Fruit fly (Drosophila melanogaster) whole organism, embryonic: Measurements from ENCODE around the gene kek6.

Experiments used
- Adf1 ChIP-seq: fragments of 200-800 bp; sonication (Bioruptor generic); IDR thresholded peaks from 2 replicates; pipeline ENCODE4 v1.3.6; 2022; ENCODE audit warnings: missing biosample characterization, missing genetic modification characterization
- CG10321 ChIP-seq: fragments of 200-800 bp; sonication (Bioruptor generic); IDR thresholded peaks from 2 replicates; pipeline ENCODE4 v1.3.6; 2022; ENCODE audit warnings: missing biosample characterization, missing genetic modification characterization
- CG11398 ChIP-seq: fragments of 200-800 bp; sonication (Bioruptor generic); optimal IDR thresholded peaks from 2 replicates; lab custom pipeline; 2016; ENCODE audit warnings: missing biosample characterization, missing genetic modification characterization
- CG11696 ChIP-seq: fragments of 200-800 bp; sonication (Bioruptor generic); IDR thresholded peaks from 2 replicates; pipeline ENCODE4 v1.3.6; 2022; ENCODE audit warnings: missing biosample characterization, missing genetic modification characterization
- CG11723 ChIP-seq: fragments of 200-800 bp; sonication (Bioruptor generic); optimal IDR thresholded peaks from 2 replicates; lab custom pipeline; 2017; ENCODE audit warnings: missing biosample characterization, mild to moderate bottlenecking, missing genetic modification characterization
- CG14860 ChIP-seq: fragments of 200-800 bp; sonication (Bioruptor generic); IDR thresholded peaks from 3 replicates; pipeline ENCODE4 v1.3.6; 2022; ENCODE audit warnings: missing biosample characterization, missing genetic modification characterization; ENCODE audit not compliant: partially characterized antibody
- CG17829 ChIP-seq: fragments of 200-800 bp; optimal IDR thresholded peaks from 2 replicates; lab custom pipeline; 2019; ENCODE audit warnings: missing biosample characterization, mild to moderate bottlenecking, missing genetic modification characterization, moderate library complexity
- CG1832 ChIP-seq: fragments of 200-800 bp; sonication (Bioruptor generic); optimal IDR thresholded peaks from 2 replicates; lab custom pipeline; 2017; ENCODE audit warnings: missing biosample characterization, mild to moderate bottlenecking, missing genetic modification characterization, inconsistent platforms
- CG18619 ChIP-seq: fragments of 200-800 bp; sonication (Bioruptor generic); optimal IDR thresholded peaks from 3 replicates; lab custom pipeline; 2017; ENCODE audit warnings: missing biosample characterization, mild to moderate bottlenecking, missing genetic modification characterization
- CG2712 ChIP-seq: fragments of 200-800 bp; optimal IDR thresholded peaks from 3 replicates; lab custom pipeline; 2019; ENCODE audit warnings: missing biosample characterization, mild to moderate bottlenecking, missing genetic modification characterization, moderate library complexity
- CG42726 ChIP-seq: fragments of 200-800 bp; sonication (Bioruptor generic); IDR thresholded peaks from 2 replicates; pipeline ENCODE4 v1.3.6; 2022; ENCODE audit warnings: missing biosample characterization, missing genetic modification characterization; ENCODE audit not compliant: partially characterized antibody
- CG4424 ChIP-seq: fragments of 200-800 bp; sonication (Bioruptor generic); optimal IDR thresholded peaks from 3 replicates; lab custom pipeline; 2016; ENCODE audit warnings: missing biosample characterization, missing genetic modification characterization
- CG4707 ChIP-seq: fragments of 200-800 bp; sonication (Bioruptor generic); optimal IDR thresholded peaks from 2 replicates; lab custom pipeline; 2018; ENCODE audit warnings: missing biosample characterization, mild to moderate bottlenecking, missing genetic modification characterization, moderate library complexity
- CG7928 ChIP-seq: fragments of 200-800 bp; sonication (Bioruptor generic); optimal IDR thresholded peaks from 2 replicates; lab custom pipeline; 2017; ENCODE audit warnings: missing biosample characterization, mild to moderate bottlenecking, missing genetic modification characterization
- Deaf1 ChIP-seq: fragments of 200-800 bp; optimal IDR thresholded peaks from 3 replicates; lab custom pipeline; 2019; ENCODE audit warnings: missing biosample characterization, mild to moderate bottlenecking, missing genetic modification characterization, moderate library complexity
- Dp ChIP-seq: fragments of 200-800 bp; sonication (Bioruptor generic); optimal IDR thresholded peaks from 2 replicates; lab custom pipeline; 2018; ENCODE audit warnings: missing biosample characterization, mild to moderate bottlenecking, missing genetic modification characterization, moderate library complexity
- Fer2 ChIP-seq: fragments of 200-800 bp; sonication (Bioruptor generic); optimal IDR thresholded peaks from 2 replicates; lab custom pipeline; 2018; ENCODE audit warnings: missing biosample characterization, mild to moderate bottlenecking, missing genetic modification characterization, moderate library complexity
- Neu2 ChIP-seq: fragments of 200-800 bp; sonication (Bioruptor generic); optimal IDR thresholded peaks from 3 replicates; lab custom pipeline; 2016; ENCODE audit warnings: missing biosample characterization, missing genetic modification characterization, borderline replicate concordance
- NfI ChIP-seq: fragments of 200-800 bp; sonication (Bioruptor generic); optimal IDR thresholded peaks from 3 replicates; lab custom pipeline; 2018; ENCODE audit warnings: missing biosample characterization, mild to moderate bottlenecking, missing genetic modification characterization, moderate library complexity
- Poxn ChIP-seq: fragments of 200-800 bp; sonication (Bioruptor generic); IDR thresholded peaks from 2 replicates; pipeline ENCODE4 v1.3.6; 2022; ENCODE audit warnings: missing biosample characterization, missing genetic modification characterization
- Ssrp ChIP-seq: fragments of 200-800 bp; sonication (Bioruptor generic); optimal IDR thresholded peaks from 2 replicates; lab custom pipeline; 2018; ENCODE audit warnings: missing biosample characterization, mild to moderate bottlenecking, missing genetic modification characterization, moderate library complexity
- ara ChIP-seq: fragments of 200-800 bp; sonication (Bioruptor generic); IDR thresholded peaks from 2 replicates; pipeline ENCODE4 v1.3.6; 2022; ENCODE audit warnings: missing biosample characterization, missing genetic modification characterization
- az2 ChIP-seq: fragments of 200-800 bp; sonication (Bioruptor generic); optimal IDR thresholded peaks from 3 replicates; lab custom pipeline; 2016; ENCODE audit warnings: missing biosample characterization, missing genetic modification characterization
- cas ChIP-seq: fragments of 200-800 bp; sonication (Bioruptor generic); IDR thresholded peaks from 2 replicates; pipeline ENCODE4 v1.3.6; 2022; ENCODE audit warnings: missing biosample characterization, missing genetic modification characterization
- en ChIP-seq: fragments of 200-800 bp; sonication (Bioruptor generic); optimal IDR thresholded peaks from 2 replicates; lab custom pipeline; 2016; ENCODE audit warnings: missing biosample characterization, missing genetic modification characterization
- gce ChIP-seq: fragments of 200-800 bp; sonication (Bioruptor generic); IDR thresholded peaks from 3 replicates; pipeline ENCODE4 v1.3.6; 2022; ENCODE audit warnings: missing biosample characterization, missing genetic modification characterization
- gsb-n ChIP-seq: fragments of 200-800 bp; sonication (Bioruptor generic); optimal IDR thresholded peaks from 3 replicates; lab custom pipeline; 2018; ENCODE audit warnings: missing biosample characterization, mild to moderate bottlenecking, missing genetic modification characterization
- gt ChIP-seq: fragments of 200-800 bp; sonication (Bioruptor generic); IDR thresholded peaks from 2 replicates; pipeline ENCODE4 v1.3.6; 2022; ENCODE audit warnings: missing biosample characterization, missing genetic modification characterization
- lov ChIP-seq, 2 experiments: fragments of 200-800 bp in 1 of 2; fragments of >200 bp in 1 of 2; sonication (Bioruptor generic) in 1 of 2; IDR thresholded peaks in 1 of 2; optimal IDR thresholded peaks in 1 of 2; 2 replicates in 1 of 2; 3 replicates in 1 of 2; pipeline versions ENCODE4 v1.3.6 to Lab custom; 2017 to 2022; ENCODE audit warnings: missing biosample characterization in 1 of 2, missing genetic modification characterization in 1 of 2
- nom ChIP-seq: fragments of 200-800 bp; sonication (Bioruptor generic); optimal IDR thresholded peaks from 2 replicates; lab custom pipeline; 2017; ENCODE audit warnings: missing biosample characterization, missing genetic modification characterization, mild to moderate bottlenecking, moderate library complexity, missing genetic modification reagents
- odd ChIP-seq: fragments of 200-800 bp; sonication (Bioruptor generic); optimal IDR thresholded peaks from 2 replicates; lab custom pipeline; 2017; ENCODE audit warnings: missing biosample characterization, mild to moderate bottlenecking, missing genetic modification characterization
- pb ChIP-seq: fragments of 200-800 bp; sonication (Bioruptor generic); optimal IDR thresholded peaks from 3 replicates; lab custom pipeline; 2016; ENCODE audit warnings: missing biosample characterization, missing genetic modification characterization
- pfk ChIP-seq: fragments of 200-800 bp; sonication (Bioruptor generic); optimal IDR thresholded peaks from 2 replicates; lab custom pipeline; 2018; ENCODE audit warnings: missing biosample characterization, mild to moderate bottlenecking, missing genetic modification characterization, moderate library complexity
- pnt ChIP-seq: fragments of 200-800 bp; sonication (Bioruptor generic); optimal IDR thresholded peaks from 3 replicates; lab custom pipeline; 2016; ENCODE audit warnings: missing biosample characterization, missing genetic modification characterization
- pros ChIP-seq: fragments of 200-800 bp; sonication (Bioruptor generic); optimal IDR thresholded peaks from 3 replicates; lab custom pipeline; 2019; ENCODE audit warnings: missing biosample characterization, mild to moderate bottlenecking, missing genetic modification characterization, moderate library complexity
- rib ChIP-seq: fragments of 200-800 bp; sonication (Bioruptor generic); IDR thresholded peaks from 2 replicates; pipeline ENCODE4 v1.3.6; 2022; ENCODE audit warnings: missing biosample characterization, missing genetic modification characterization
- salm ChIP-seq: fragments of 200-800 bp; sonication (Bioruptor generic); optimal IDR thresholded peaks from 2 replicates; lab custom pipeline; 2018; ENCODE audit warnings: missing biosample characterization, mild to moderate bottlenecking, missing genetic modification characterization
- sens ChIP-seq: fragments of 200-800 bp; sonication (Bioruptor generic); peaks from one replicate; lab custom pipeline; 2016; ENCODE audit warnings: missing biosample characterization, missing genetic modification characterization
- ssp ChIP-seq: fragments of 200-800 bp; sonication (Bioruptor generic); IDR thresholded peaks from 2 replicates; pipeline ENCODE4 v1.3.6; 2022; ENCODE audit warnings: missing biosample characterization, missing genetic modification characterization
- z ChIP-seq: fragments of 200-800 bp; sonication (Bioruptor generic); IDR thresholded peaks from 3 replicates; pipeline ENCODE4 v1.3.6; 2022; ENCODE audit warnings: missing biosample characterization, missing genetic modification characterization
- zen2 ChIP-seq: fragments of 200-800 bp; sonication (Bioruptor generic); IDR thresholded peaks from 3 replicates; pipeline ENCODE4 v1.3.6; 2022; ENCODE audit warnings: missing biosample characterization, missing genetic modification characterization; ENCODE audit not compliant: partially characterized antibody
- zfh1 ChIP-seq: fragments of 200-800 bp; sonication (Bioruptor generic); IDR thresholded peaks from 3 replicates; pipeline ENCODE4 v1.3.6; 2022; ENCODE audit warnings: missing biosample characterization, missing genetic modification characterization

Gene kek6

DNA sequence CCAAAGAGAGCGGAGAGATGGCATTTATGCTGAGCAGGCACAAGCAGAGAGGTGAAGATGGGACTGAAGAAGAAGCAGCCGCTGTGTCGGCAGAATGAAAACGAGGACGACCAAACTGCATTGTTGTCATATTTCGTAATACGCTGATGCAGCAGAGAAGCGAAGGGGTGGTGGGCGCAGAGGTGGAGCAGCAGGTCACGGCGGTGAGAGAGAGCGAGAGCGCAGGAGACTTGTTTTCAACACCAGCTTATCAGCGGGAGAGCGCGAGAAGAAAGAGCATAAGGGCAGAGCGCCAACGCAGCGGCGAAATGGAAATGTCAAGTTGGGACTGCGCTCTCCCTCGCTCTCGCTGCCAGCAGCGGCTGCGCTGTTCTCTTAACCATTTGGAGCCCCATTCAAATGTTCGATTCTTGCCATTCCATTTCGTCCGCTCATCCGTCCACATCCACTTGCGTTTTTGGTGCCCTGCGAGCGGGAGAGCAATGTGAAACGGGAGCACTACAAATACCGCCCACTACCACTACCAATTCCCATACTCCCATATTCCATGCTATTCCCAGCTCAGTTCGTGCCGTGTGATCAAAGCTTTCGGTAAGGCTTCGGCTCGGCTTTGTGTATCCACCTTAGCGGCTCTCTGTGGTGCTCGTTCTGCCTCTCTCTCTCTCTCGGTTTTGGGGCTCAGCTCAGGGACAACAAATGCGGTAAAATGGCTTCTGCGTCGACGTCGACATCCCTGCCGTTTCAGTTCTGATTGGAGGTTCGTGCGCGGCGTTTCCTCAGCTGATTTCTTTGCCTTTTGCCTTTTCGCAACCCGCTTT is 91.6 kb downstream of the kek6 start, which contains the start of gene ttk (continued):
- TF ChIP-seq CG11723 (GFP tag; lab: Kevin White, UChicago), result no peak
- no peak for TF ChIP-seq CG10321 (GFP tag; lab: Robert Waterston, UW)
- peak; percentile 13; the same call in 1 of the 2 replicates for TF ChIP-seq ara (GFP tag; lab: Robert Waterston, UW)
- peak; percentile 72 for TF ChIP-seq zen2 (GFP tag; lab: Robert Waterston, UW)
- TF ChIP-seq CG1832 (GFP tag; lab: Kevin White, UChicago), result peak; percentile 53
- peak; percentile 15 for TF ChIP-seq salm (tag; lab: Kevin White, UChicago)
- 0 out of 3 replicates have a peak, but pooled peaks have one; percentile 11 for TF ChIP-seq z
- peak; percentile 87 for TF ChIP-seq Deaf1 (tag; lab: Kevin White, UChicago)
- TF ChIP-seq en (GFP tag; lab: Kevin White, UChicago), result no peak
- no peak for TF ChIP-seq rib
- no peak for TF ChIP-seq CG11398 (GFP tag; lab: Kevin White, UChicago)
- TF ChIP-seq cas, result no peak
- peak; percentile 71 for TF ChIP-seq pros (GFP tag; lab: Kevin White, UChicago)
- TF ChIP-seq gce (GFP tag; lab: Robert Waterston, UW), result no peak
- TF ChIP-seq NfI (GFP tag; lab: Kevin White, UChicago), result no peak
- TF ChIP-seq CG11696 (GFP tag; lab: Robert Waterston, UW), result no peak
- no peak for TF ChIP-seq lov (optimal IDR thresholded peaks at IDR 0.05; lab: Kevin White, UChicago)
- TF ChIP-seq lov (GFP tag; IDR thresholded peaks at IDR 0.05; lab: Robert Waterston, UW), result no peak
- TF ChIP-seq odd (GFP tag; lab: Kevin White, UChicago), result peak; percentile 7
- TF ChIP-seq Dp (GFP tag; lab: Kevin White, UChicago), result no peak
- peak; percentile 78 for TF ChIP-seq Adf1 (GFP tag; lab: Robert Waterston, UW)
- TF ChIP-seq Fer2 (tag; lab: Kevin White, UChicago), result no peak
- no peak for TF ChIP-seq CG14860 (GFP tag; lab: Robert Waterston, UW)
- TF ChIP-seq CG4424 (GFP tag; lab: Kevin White, UChicago), result no peak
- peak; percentile 68 for TF ChIP-seq nom (GFP tag; lab: Kevin White, UChicago)
- TF ChIP-seq Ssrp, result no peak
- TF ChIP-seq gsb-n, result no peak
- TF ChIP-seq Poxn, result no peak
- no peak for TF ChIP-seq CG2712 (tag; lab: Kevin White, UChicago)
- no peak for TF ChIP-seq pfk (GFP tag; lab: Kevin White, UChicago)
- TF ChIP-seq CG17829 (tag; lab: Kevin White, UChicago), result no peak
- TF ChIP-seq CG18619 (GFP tag; lab: Kevin White, UChicago), result no peak
- no peak for TF ChIP-seq pb (GFP tag; lab: Kevin White, UChicago)
- TF ChIP-seq zfh1, result no peak
- TF ChIP-seq Neu2, result no peak
- TF ChIP-seq CG42726 (GFP tag; lab: Robert Waterston, UW), result 0 out of 2 replicates have a peak, but pooled peaks have one; percentile 14
- TF ChIP-seq CG4707 (GFP tag; lab: Kevin White, UChicago), result no peak
- TF ChIP-seq pnt (GFP tag; lab: Kevin White, UChicago), result no peak
- TF ChIP-seq gt (GFP tag; lab: Robert Waterston, UW), result no peak
- TF ChIP-seq ssp, result no peak
- TF ChIP-seq az2 (GFP tag; lab: Kevin White, UChicago), result no peak
- TF ChIP-seq CG7928 (GFP tag; lab: Kevin White, UChicago), result no peak
- TF ChIP-seq sens (GFP tag; lab: Kevin White, UChicago), result peak; percentile 87
